Fruit fly (Drosophila melanogaster): ENCODE measurements around the gene Etfb.
A peak's percentile ranks its signal among the peaks of the same experiment; 100 is the strongest.

Etfb gene

DNA sequence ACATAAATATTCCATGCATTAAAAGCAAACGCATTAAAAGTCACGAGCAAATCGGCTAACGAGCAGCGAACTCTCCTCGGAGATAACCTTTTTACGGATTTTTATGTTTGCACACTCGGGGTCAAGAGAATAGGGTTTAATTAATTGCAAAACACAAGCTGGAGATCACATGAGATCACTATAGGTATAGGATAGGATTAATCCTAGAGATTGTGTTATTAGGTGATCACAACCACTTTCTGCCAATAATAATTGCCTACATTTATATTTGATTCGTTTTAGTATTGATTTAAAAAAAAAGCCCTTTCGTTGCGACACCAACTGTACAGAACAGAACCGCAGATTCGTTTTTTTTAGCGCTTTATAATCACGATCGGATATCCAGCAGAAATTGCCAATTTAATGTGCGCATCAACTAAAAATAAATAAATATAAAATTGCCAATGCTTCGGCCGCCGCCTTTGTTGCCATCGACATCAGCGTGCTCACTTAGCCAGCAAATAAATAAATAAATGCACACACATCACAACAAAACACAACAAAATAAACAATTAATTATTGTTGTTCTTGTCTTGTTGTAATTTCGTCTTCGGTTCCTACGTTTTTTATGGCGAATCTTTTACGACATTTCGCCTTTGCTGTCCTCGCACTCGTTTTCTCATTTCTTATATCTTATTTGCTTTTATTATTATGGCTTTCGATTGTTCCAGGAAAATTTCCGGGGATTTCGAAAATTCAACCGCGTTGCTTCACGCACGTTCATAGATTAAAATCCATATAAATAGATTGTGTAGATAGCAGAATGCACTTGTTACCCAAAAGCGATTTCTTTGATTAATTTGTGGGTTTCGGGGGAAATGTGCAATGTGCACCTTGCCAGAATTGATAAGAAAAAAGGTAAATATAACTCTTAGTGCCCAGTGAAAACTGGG is 26.7 kb downstream of the Etfb start:
- peak; percentile 63 for TF ChIP-seq h (GFP tag; optimal IDR thresholded peaks at IDR 0.05)
- peak in 1 of 2 experiments; percentile 9 for TF ChIP-seq foxo (GFP tag; optimal IDR thresholded peaks at IDR 0.05)
- TF ChIP-seq Rel (GFP tag; optimal IDR thresholded peaks at IDR 0.05) = no peak
- peak; percentile 98 for TF ChIP-seq Rel (tag; optimal IDR thresholded peaks at IDR 0.05)
- no peak for TF ChIP-seq sage (GFP tag; optimal IDR thresholded peaks at IDR 0.05)
- no peak for TF ChIP-seq CG32264 (GFP tag; optimal IDR thresholded peaks at IDR 0.05)

DNA sequence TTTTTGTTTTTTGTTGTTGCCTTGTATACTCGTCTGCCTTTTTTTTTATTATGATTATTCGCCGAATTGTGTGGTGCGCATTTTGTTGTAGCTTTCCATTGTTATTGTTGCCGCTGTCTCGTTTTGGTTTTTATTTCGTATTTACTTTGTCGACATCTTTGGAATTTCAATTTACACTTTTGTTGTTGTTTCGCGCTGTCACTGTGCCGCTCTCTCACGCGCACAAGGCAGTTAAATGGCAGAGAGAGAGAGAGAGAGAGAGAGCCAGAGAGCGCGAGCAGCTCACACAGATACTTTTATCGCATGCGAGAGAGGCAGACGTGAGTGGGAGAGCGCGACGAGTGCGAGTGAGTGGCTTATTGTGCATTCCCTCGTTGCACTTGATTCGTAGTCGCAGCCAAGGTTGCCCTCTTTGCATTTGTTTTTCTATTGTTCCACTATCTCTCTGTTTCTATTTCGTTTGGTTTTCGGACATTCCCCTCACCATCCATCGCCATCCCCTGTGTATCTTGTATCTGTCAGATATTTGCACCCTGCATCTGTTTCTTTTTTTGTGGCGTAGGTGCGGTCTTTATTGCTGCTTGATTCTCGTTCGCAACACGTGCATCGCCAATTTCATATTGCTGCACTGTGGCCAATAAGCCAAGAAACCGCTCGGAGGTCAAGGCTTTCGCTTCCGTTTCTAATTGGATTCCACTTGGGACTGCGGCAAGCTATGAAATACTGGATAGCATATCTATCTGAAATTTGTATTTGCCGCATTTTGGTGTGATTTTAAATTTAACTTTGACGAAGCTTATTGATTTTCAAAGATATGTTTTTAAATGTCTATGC is 28.2 kb downstream of the Etfb start:
- no peak for TF ChIP-seq ey (GFP tag; optimal IDR thresholded peaks at IDR 0.05)
- TF ChIP-seq fru (GFP tag; optimal IDR thresholded peaks at IDR 0.05) = no peak
- TF ChIP-seq psq (GFP tag; optimal IDR thresholded peaks at IDR 0.05) = peak; percentile 81
- peak; percentile 82 for TF ChIP-seq CrebA (GFP tag; optimal IDR thresholded peaks at IDR 0.05; ENCODE audit: borderline replicate concordance)
- peak; percentile 54 for TF ChIP-seq jim (GFP tag; optimal IDR thresholded peaks at IDR 0.05)
- TF ChIP-seq N (GFP tag; optimal IDR thresholded peaks at IDR 0.05) = no peak
- TF ChIP-seq foxo (GFP tag; optimal IDR thresholded peaks at IDR 0.05) = no peak
- TF ChIP-seq woc (GFP tag; optimal IDR thresholded peaks at IDR 0.05) = no peak
- TF ChIP-seq tai (GFP tag; optimal IDR thresholded peaks at IDR 0.05) = no peak
- peak; percentile 62 for TF ChIP-seq Hr83 (GFP tag; optimal IDR thresholded peaks at IDR 0.05; ENCODE audit: poor library complexity, severe bottlenecking)
- no peak for TF ChIP-seq Abd-B (GFP tag; optimal IDR thresholded peaks at IDR 0.05)
- no peak for TF ChIP-seq Jra (GFP tag; optimal IDR thresholded peaks at IDR 0.05)
- peak; percentile 24 for TF ChIP-seq rgr (GFP tag; optimal IDR thresholded peaks at IDR 0.05)
- no peak for TF ChIP-seq pan (optimal IDR thresholded peaks at IDR 0.05)
- TF ChIP-seq dmrt93B (GFP tag; optimal IDR thresholded peaks at IDR 0.05) = no peak
- TF ChIP-seq brk (GFP tag; optimal IDR thresholded peaks at IDR 0.05) = peak; percentile 15
- TF ChIP-seq Sp1 (GFP tag; optimal IDR thresholded peaks at IDR 0.05) = no peak
- no peak for TF ChIP-seq dsf (GFP tag; optimal IDR thresholded peaks at IDR 0.05; ENCODE audit: borderline replicate concordance)
- TF ChIP-seq Dfd (GFP tag; optimal IDR thresholded peaks at IDR 0.05) = no peak
- TF ChIP-seq Mio (GFP tag; optimal IDR thresholded peaks at IDR 0.05) = no peak
- TF ChIP-seq CG9705 (GFP tag; optimal IDR thresholded peaks at IDR 0.05) = no peak
- TF ChIP-seq br (GFP tag; optimal IDR thresholded peaks at IDR 0.05) = no peak
- TF ChIP-seq Hr78 (GFP tag; optimal IDR thresholded peaks at IDR 0.05) = no peak
- no peak for TF ChIP-seq Myc (optimal IDR thresholded peaks at IDR 0.05)
- no peak for TF ChIP-seq usp (GFP tag; optimal IDR thresholded peaks at IDR 0.05)
- peak; percentile 43 for TF ChIP-seq Rel (GFP tag; optimal IDR thresholded peaks at IDR 0.05)
- TF ChIP-seq Rel (tag; optimal IDR thresholded peaks at IDR 0.05) = peak; percentile 70
- TF ChIP-seq sv (GFP tag; optimal IDR thresholded peaks at IDR 0.05) = no peak
- TF ChIP-seq OdsH (GFP tag; optimal IDR thresholded peaks at IDR 0.05) = peak; percentile 9
- no peak for TF ChIP-seq HLH106 (tag; optimal IDR thresholded peaks at IDR 0.05)
- no peak for TF ChIP-seq GATAd (GFP tag; optimal IDR thresholded peaks at IDR 0.05)
- peak; percentile 10 for TF ChIP-seq h (GFP tag; optimal IDR thresholded peaks at IDR 0.05)
- peak; percentile 98 to 99 for TF ChIP-seq dl (GFP tag; optimal IDR thresholded peaks at IDR 0.05; ENCODE audit: insufficient read depth in 1 of 2, partially characterized antibody in 2 of 2)
- TF ChIP-seq sage (GFP tag; optimal IDR thresholded peaks at IDR 0.05) = peak; percentile 45
- TF ChIP-seq Dif (GFP tag; optimal IDR thresholded peaks at IDR 0.05; ENCODE audit: partially characterized antibody) = peak; percentile 100
- TF ChIP-seq Hnf4 (GFP tag; optimal IDR thresholded peaks at IDR 0.05) = no peak
- peak; percentile 98 for TF ChIP-seq Vsx2 (GFP tag; optimal IDR thresholded peaks at IDR 0.05; ENCODE audit: partially characterized antibody)
- TF ChIP-seq lola (GFP tag; optimal IDR thresholded peaks at IDR 0.05) = no peak
- TF ChIP-seq CG32264 (GFP tag; optimal IDR thresholded peaks at IDR 0.05) = peak; percentile 49

Data from whole organism, wandering third instar larva.